Fruit fly (Drosophila melanogaster) whole organism, embryonic: Measurements from ENCODE around the gene CG7352.
A peak's percentile ranks its signal among the peaks of the same experiment; 100 is the strongest.

Experiments used
- Asciz ChIP-seq: fragments of 200-800 bp; sonication (Bioruptor generic); optimal IDR thresholded peaks from 2 replicates; lab custom pipeline; 2017; ENCODE audit warnings: missing biosample characterization, mild to moderate bottlenecking, missing genetic modification characterization, missing genetic modification reagents
- CG10267 ChIP-seq: fragments of 200-800 bp; sonication (Bioruptor generic); optimal IDR thresholded peaks from 2 replicates; lab custom pipeline; 2018; ENCODE audit warnings: missing biosample characterization, mild to moderate bottlenecking, missing genetic modification characterization, moderate library complexity
- CG10274 ChIP-seq: fragments of 200-800 bp; sonication (Bioruptor generic); optimal IDR thresholded peaks from 3 replicates; lab custom pipeline; 2017; ENCODE audit warnings: missing biosample characterization, mild to moderate bottlenecking, missing genetic modification characterization
- CG10565 ChIP-seq: fragments of 200-800 bp; sonication (Bioruptor generic); optimal IDR thresholded peaks from 3 replicates; lab custom pipeline; 2016; ENCODE audit warnings: missing biosample characterization, mild to moderate bottlenecking, missing genetic modification characterization
- CG11085 ChIP-seq: fragments of 200-800 bp; sonication (Bioruptor generic); IDR thresholded peaks from 2 replicates; pipeline ENCODE4 v1.3.6; 2022; ENCODE audit warnings: missing biosample characterization, missing genetic modification characterization
- CG12155 ChIP-seq: fragments of 200-800 bp; sonication (Bioruptor generic); optimal IDR thresholded peaks from 3 replicates; lab custom pipeline; 2016; ENCODE audit warnings: missing biosample characterization, missing genetic modification characterization
- CG12219 ChIP-seq: fragments of 200-800 bp; sonication (Bioruptor generic); optimal IDR thresholded peaks from 3 replicates; lab custom pipeline; 2018; ENCODE audit warnings: missing biosample characterization, mild to moderate bottlenecking, missing genetic modification characterization
- CG13287 ChIP-seq: fragments of 200-800 bp; sonication (Bioruptor generic); IDR thresholded peaks from 2 replicates; pipeline ENCODE4 v1.3.6; 2022; ENCODE audit warnings: missing biosample characterization, missing genetic modification characterization; ENCODE audit not compliant: partially characterized antibody
- CG14710 ChIP-seq: fragments of 200-800 bp; sonication (Bioruptor generic); optimal IDR thresholded peaks from 3 replicates; lab custom pipeline; 2019; ENCODE audit warnings: missing biosample characterization, mild to moderate bottlenecking, missing genetic modification characterization, moderate library complexity
- CG17328 ChIP-seq: fragments of 200-800 bp; sonication (Bioruptor generic); IDR thresholded peaks from 2 replicates; pipeline ENCODE4 v1.3.6; 2022; ENCODE audit warnings: missing biosample characterization, missing genetic modification characterization
- CG18011 ChIP-seq: fragments of 200-800 bp; sonication (Bioruptor generic); optimal IDR thresholded peaks from 2 replicates; lab custom pipeline; 2017; ENCODE audit warnings: missing biosample characterization, missing genetic modification characterization, mild to moderate bottlenecking, moderate library complexity, missing genotype
- CG18764 ChIP-seq: fragments of 200-800 bp; sonication (Bioruptor generic); optimal IDR thresholded peaks from 3 replicates; lab custom pipeline; 2016; ENCODE audit warnings: missing biosample characterization, missing genetic modification characterization
- CG2120 ChIP-seq: fragments of 200-800 bp; sonication (Bioruptor generic); optimal IDR thresholded peaks from 3 replicates; lab custom pipeline; 2016; ENCODE audit warnings: missing biosample characterization, missing genetic modification characterization
- CG30020 ChIP-seq: fragments of 200-800 bp; optimal IDR thresholded peaks from 2 replicates; lab custom pipeline; 2019; ENCODE audit warnings: missing biosample characterization, mild to moderate bottlenecking, missing genetic modification characterization, moderate library complexity
- CG3281 ChIP-seq: fragments of 200-800 bp; sonication (Bioruptor generic); optimal IDR thresholded peaks from 3 replicates; lab custom pipeline; 2017; ENCODE audit warnings: missing biosample characterization, mild to moderate bottlenecking, missing genetic modification characterization
- CG3838 ChIP-seq: fragments of 200-800 bp; sonication (Bioruptor generic); optimal IDR thresholded peaks from 3 replicates; lab custom pipeline; 2016; ENCODE audit warnings: missing biosample characterization, missing genetic modification characterization
- CG4730 ChIP-seq: fragments of 200-800 bp; sonication (Bioruptor generic); IDR thresholded peaks from 2 replicates; pipeline ENCODE4 v1.3.6; 2022; ENCODE audit warnings: missing biosample characterization, missing genetic modification characterization
- CG8089 ChIP-seq: fragments of 200-800 bp; sonication (Bioruptor generic); optimal IDR thresholded peaks from 3 replicates; lab custom pipeline; 2016; ENCODE audit warnings: missing biosample characterization, missing genetic modification characterization
- CG8388 ChIP-seq: fragments of 200-800 bp; sonication (Bioruptor generic); optimal IDR thresholded peaks from 2 replicates; lab custom pipeline; 2019; ENCODE audit warnings: missing biosample characterization, mild to moderate bottlenecking, missing genetic modification characterization, moderate library complexity
- CrebB ChIP-seq: fragments of 200-800 bp; sonication (Bioruptor generic); optimal IDR thresholded peaks from 3 replicates; lab custom pipeline; 2018; ENCODE audit warnings: missing biosample characterization, mild to moderate bottlenecking, missing genetic modification characterization
- Dad ChIP-seq: fragments of 200-800 bp; sonication (Bioruptor generic); optimal IDR thresholded peaks from 3 replicates; lab custom pipeline; 2016; ENCODE audit warnings: missing biosample characterization, missing genetic modification characterization
- Dp ChIP-seq: fragments of 200-800 bp; sonication (Bioruptor generic); optimal IDR thresholded peaks from 2 replicates; lab custom pipeline; 2018; ENCODE audit warnings: missing biosample characterization, mild to moderate bottlenecking, missing genetic modification characterization, moderate library complexity
- Fer2 ChIP-seq: fragments of 200-800 bp; sonication (Bioruptor generic); optimal IDR thresholded peaks from 2 replicates; lab custom pipeline; 2018; ENCODE audit warnings: missing biosample characterization, mild to moderate bottlenecking, missing genetic modification characterization, moderate library complexity
- GATAe ChIP-seq: fragments of 200-800 bp; sonication (Bioruptor generic); conservative IDR thresholded peaks from 2 replicates; pipeline ENCODE4 v1.3.6; 2022; ENCODE audit warnings: missing biosample characterization, missing genetic modification characterization
- H15 ChIP-seq: fragments of 200-800 bp; sonication (Bioruptor generic); IDR thresholded peaks from 3 replicates; pipeline ENCODE4 v1.3.6; 2022; ENCODE audit warnings: missing biosample characterization, missing genetic modification characterization
- Jarid2 ChIP-seq: fragments of 200-800 bp; sonication (Bioruptor generic); optimal IDR thresholded peaks from 3 replicates; lab custom pipeline; 2017; ENCODE audit warnings: mild to moderate bottlenecking, missing biosample characterization, missing genetic modification reagents, missing genetic modification characterization
- Kr ChIP-seq: fragments of 200-800 bp; sonication (Bioruptor generic); optimal IDR thresholded peaks from 2 replicates; lab custom pipeline; 2017; ENCODE audit warnings: missing biosample characterization, mild to moderate bottlenecking, missing genetic modification characterization
- Lpt ChIP-seq: fragments of >200 bp; optimal IDR thresholded peaks from 2 replicates; lab custom pipeline; 2018; ENCODE audit warnings: missing biosample characterization, missing genetic modification characterization
- NfI ChIP-seq: fragments of 200-800 bp; sonication (Bioruptor generic); optimal IDR thresholded peaks from 3 replicates; lab custom pipeline; 2018; ENCODE audit warnings: missing biosample characterization, mild to moderate bottlenecking, missing genetic modification characterization, moderate library complexity
- Optix ChIP-seq: fragments of 200-800 bp; sonication (Bioruptor generic); IDR thresholded peaks from 3 replicates; pipeline ENCODE4 v1.3.6; 2022; ENCODE audit warnings: missing biosample characterization, missing genetic modification characterization
- Rx ChIP-seq: fragments of 200-800 bp; sonication (Bioruptor generic); IDR thresholded peaks from 2 replicates; pipeline ENCODE4 v1.3.6; 2022; ENCODE audit warnings: missing biosample characterization, missing genetic modification characterization
- Scr ChIP-seq: fragments of 200-800 bp; sonication (Bioruptor generic); IDR thresholded peaks from 2 replicates; pipeline ENCODE4 v1.3.6; 2022; ENCODE audit warnings: missing biosample characterization, missing genetic modification characterization; ENCODE audit not compliant: partially characterized antibody
- YL-1 ChIP-seq: fragments of 200-800 bp; sonication (Bioruptor generic); optimal IDR thresholded peaks from 3 replicates; lab custom pipeline; 2017; ENCODE audit warnings: missing biosample characterization, mild to moderate bottlenecking, missing genetic modification characterization
- ash1 ChIP-seq: fragments of 200-800 bp; sonication (Bioruptor generic); optimal IDR thresholded peaks from 2 replicates; lab custom pipeline; 2018; ENCODE audit warnings: missing biosample characterization, mild to moderate bottlenecking, missing genetic modification characterization
- cato ChIP-seq: fragments of 200-800 bp; sonication (Bioruptor generic); optimal IDR thresholded peaks from 2 replicates; lab custom pipeline; 2016; ENCODE audit warnings: missing biosample characterization, missing genetic modification characterization, borderline replicate concordance
- dmrt11E ChIP-seq: fragments of 200-800 bp; sonication (Bioruptor generic); optimal IDR thresholded peaks from 3 replicates; lab custom pipeline; 2018; ENCODE audit warnings: missing biosample characterization, mild to moderate bottlenecking, missing genetic modification characterization, moderate library complexity
- esg ChIP-seq: fragments of 200-800 bp; sonication (Bioruptor generic); conservative IDR thresholded peaks from 2 replicates; pipeline ENCODE4 v1.3.6; 2022; ENCODE audit warnings: missing biosample characterization, missing genetic modification characterization
- gro ChIP-seq: fragments of 200-800 bp; sonication (Bioruptor generic); optimal IDR thresholded peaks from 2 replicates; lab custom pipeline; 2016; ENCODE audit warnings: missing biosample characterization, missing genetic modification characterization
- gsb ChIP-seq: fragments of 200-800 bp; sonication (Bioruptor generic); IDR thresholded peaks from 2 replicates; pipeline ENCODE4 v1.3.6; 2022; ENCODE audit warnings: missing biosample characterization, missing genetic modification characterization
- ind ChIP-seq: fragments of 200-800 bp; sonication (Bioruptor generic); optimal IDR thresholded peaks from 3 replicates; lab custom pipeline; 2016; ENCODE audit warnings: missing biosample characterization, missing genetic modification characterization
- ken ChIP-seq: fragments of 200-800 bp; sonication (Bioruptor generic); IDR thresholded peaks from 3 replicates; pipeline ENCODE4 v1.3.6; 2022; ENCODE audit warnings: missing biosample characterization, missing genetic modification characterization
- mirr ChIP-seq: fragments of 200-800 bp; sonication (Bioruptor generic); optimal IDR thresholded peaks from 3 replicates; lab custom pipeline; 2018; ENCODE audit warnings: missing biosample characterization, mild to moderate bottlenecking, missing genetic modification characterization
- nau ChIP-seq: fragments of 200-800 bp; sonication (Bioruptor generic); optimal IDR thresholded peaks from 3 replicates; lab custom pipeline; 2017; ENCODE audit warnings: missing biosample characterization, mild to moderate bottlenecking, missing genetic modification characterization, missing genetic modification reagents
- nmo ChIP-seq: fragments of 200-800 bp; sonication (Bioruptor generic); optimal IDR thresholded peaks from 2 replicates; lab custom pipeline; 2018; ENCODE audit warnings: missing biosample characterization, mild to moderate bottlenecking, missing genetic modification characterization, moderate library complexity
- pum ChIP-seq: fragments of 200-800 bp; sonication (Bioruptor generic); optimal IDR thresholded peaks from 2 replicates; lab custom pipeline; 2016; ENCODE audit warnings: missing biosample characterization, missing genetic modification characterization
- run ChIP-seq: fragments of 200-800 bp; sonication (Bioruptor generic); optimal IDR thresholded peaks from 3 replicates; lab custom pipeline; 2018; ENCODE audit warnings: missing biosample characterization, mild to moderate bottlenecking, missing genetic modification characterization
- sc ChIP-seq, 3 experiments: fragments of >200 bp in 2 of 3; fragments of 200-800 bp in 1 of 3; sonication (Bioruptor generic) in 1 of 3; optimal IDR thresholded peaks; 2 replicates in 2 of 3; 3 replicates in 1 of 3; lab custom pipeline; 2017; ENCODE audit warnings: mild to moderate bottlenecking in 1 of 3, missing biosample characterization in 1 of 3, missing genetic modification characterization in 1 of 3, missing genetic modification reagents in 1 of 3
- sim ChIP-seq: fragments of 200-800 bp; sonication (Bioruptor generic); IDR thresholded peaks from 2 replicates; pipeline ENCODE4 v1.3.6; 2022; ENCODE audit warnings: missing biosample characterization, missing genetic modification characterization
- toy ChIP-seq: fragments of 200-800 bp; sonication (Bioruptor generic); IDR thresholded peaks from 2 replicates; pipeline ENCODE4 v1.3.6; 2022; ENCODE audit warnings: missing biosample characterization, missing genetic modification characterization
- wdn ChIP-seq: fragments of 200-800 bp; sonication (Bioruptor generic); IDR thresholded peaks from 2 replicates; pipeline ENCODE4 v1.3.6; 2022; ENCODE audit warnings: missing biosample characterization, missing genetic modification characterization
- zfh1 ChIP-seq: fragments of 200-800 bp; sonication (Bioruptor generic); IDR thresholded peaks from 3 replicates; pipeline ENCODE4 v1.3.6; 2022; ENCODE audit warnings: missing biosample characterization, missing genetic modification characterization

CG7352 gene

dm6 chr3R:8308515-8308959 lies 38.8 kb upstream of the CG7352 start, which contains the start of gene tex:
Gene tex, minus strand, starts transcription at chr3R:8308645.
- TF ChIP-seq Dp: peak; percentile 98
- TF ChIP-seq esg (GFP tag; lab: Robert Waterston, UW): no peak
- no peak for TF ChIP-seq nau (GFP tag; lab: Kevin White, UChicago)
- TF ChIP-seq CG30020 (tag; lab: Kevin White, UChicago): no peak
- TF ChIP-seq CrebB (tag; lab: Kevin White, UChicago): no peak
- TF ChIP-seq cato: no peak
- TF ChIP-seq CG11085: no peak
- TF ChIP-seq ind (GFP tag; lab: Kevin White, UChicago): no peak
- TF ChIP-seq CG2120 (GFP tag; lab: Kevin White, UChicago): no peak
- no peak for TF ChIP-seq CG3838 (GFP tag; lab: Kevin White, UChicago)
- peak; percentile 25 for TF ChIP-seq CG8089 (GFP tag; lab: Kevin White, UChicago)
- no peak for TF ChIP-seq Optix
- TF ChIP-seq CG4730 (GFP tag; lab: Robert Waterston, UW): no peak
- no peak for TF ChIP-seq Jarid2 (GFP tag; lab: Kevin White, UChicago)
- TF ChIP-seq CG18764 (GFP tag; lab: Kevin White, UChicago): no peak
- TF ChIP-seq Dad: no peak
- no peak for TF ChIP-seq CG10565 (GFP tag; lab: Kevin White, UChicago)
- peak; percentile 23 for TF ChIP-seq YL-1 (GFP tag; lab: Kevin White, UChicago)
- TF ChIP-seq Asciz (GFP tag; lab: Kevin White, UChicago): peak; percentile 89
- TF ChIP-seq wdn (GFP tag; lab: Robert Waterston, UW): no peak
- TF ChIP-seq CG13287 (GFP tag; lab: Robert Waterston, UW): peak; percentile 67
- no peak for TF ChIP-seq pum (GFP tag; lab: Kevin White, UChicago)
- no peak for TF ChIP-seq Rx (GFP tag; lab: Robert Waterston, UW)
- TF ChIP-seq CG8388 (GFP tag; lab: Kevin White, UChicago): peak; percentile 19
- no peak for TF ChIP-seq mirr (GFP tag; lab: Kevin White, UChicago)
- no peak for TF ChIP-seq gsb (GFP tag; lab: Robert Waterston, UW)
- TF ChIP-seq CG14710 (tag; lab: Kevin White, UChicago): peak; percentile 77
- TF ChIP-seq CG3281 (GFP tag; lab: Kevin White, UChicago): no peak
- TF ChIP-seq sc (optimal IDR thresholded peaks at IDR 0.05; lab: Kevin White, UChicago): no peak
- TF ChIP-seq sc (GFP tag; optimal IDR thresholded peaks at IDR 0.05; lab: Kevin White, UChicago): peak; percentile 15
- peak; percentile 31 for TF ChIP-seq CG12219 (GFP tag; lab: Kevin White, UChicago)
- TF ChIP-seq GATAe (GFP tag; lab: Robert Waterston, UW): no peak
- TF ChIP-seq CG10274 (GFP tag; lab: Kevin White, UChicago): no peak
- TF ChIP-seq dmrt11E (tag; lab: Kevin White, UChicago): peak; percentile 29
- no peak for TF ChIP-seq run (tag; lab: Kevin White, UChicago)
- TF ChIP-seq nmo (GFP tag; lab: Kevin White, UChicago): peak; percentile 55
- TF ChIP-seq Scr (GFP tag; lab: Robert Waterston, UW): no peak
- TF ChIP-seq Fer2 (tag; lab: Kevin White, UChicago): no peak
- TF ChIP-seq CG10267: peak; percentile 47
- no peak for TF ChIP-seq NfI (GFP tag; lab: Kevin White, UChicago)
- no peak for TF ChIP-seq CG12155 (GFP tag; lab: Kevin White, UChicago)
- TF ChIP-seq Lpt (GFP tag; lab: Kevin White, UChicago): no peak
- TF ChIP-seq ken (GFP tag; lab: Robert Waterston, UW): no peak
- TF ChIP-seq H15 (GFP tag; lab: Robert Waterston, UW): no peak
- no peak for TF ChIP-seq CG17328
- no peak for TF ChIP-seq ash1 (GFP tag; lab: Kevin White, UChicago)
- 0 out of 2 replicates have a peak, but pooled peaks have one; percentile 52 for TF ChIP-seq sim (GFP tag; lab: Robert Waterston, UW)
- TF ChIP-seq zfh1 (GFP tag; lab: Robert Waterston, UW): no peak
- no peak for TF ChIP-seq CG18011 (GFP tag; lab: Kevin White, UChicago)
- peak; percentile 14 for TF ChIP-seq Kr (GFP tag; lab: Kevin White, UChicago)
- TF ChIP-seq gro (GFP tag; lab: Kevin White, UChicago): no peak
- TF ChIP-seq toy (GFP tag; lab: Robert Waterston, UW): no peak
